Worm (Caenorhabditis elegans): ENCODE measurements around the gene F37C4.4.

The F37C4.4 gene

ce11 chrIV:3838687-3839086 lies 28.4 kb upstream of the F37C4.4 start:
- TF ChIP-seq sem-4 (tag; optimal IDR thresholded peaks at IDR 0.05) (no peak), nhr-12 (tag; optimal IDR thresholded peaks at IDR 0.05) (no peak), unc-39 (tag; optimal IDR thresholded peaks at IDR 0.05) (no peak)

- TF ChIP-seq lin-39 (tag; optimal IDR thresholded peaks at IDR 0.05) (no peak), nhr-25 (tag; optimal IDR thresholded peaks at IDR 0.05) (no peak), sem-4 (tag; optimal IDR thresholded peaks at IDR 0.05) (no peak), snpc-4 (tag; optimal IDR thresholded peaks at IDR 0.05) (no peak), nhr-23 (tag; optimal IDR thresholded peaks at IDR 0.05) (no peak), mab-5 (tag; optimal IDR thresholded peaks at IDR 0.05) (no peak), mdl-1 (tag; optimal IDR thresholded peaks at IDR 0.05) (no peak), blmp-1 (tag; optimal IDR thresholded peaks at IDR 0.05; ENCODE audit: insufficient read depth) (no peak), mbf-1 (tag; optimal IDR thresholded peaks at IDR 0.05) (no peak), nhr-11 (tag; optimal IDR thresholded peaks at IDR 0.05) (no peak), egl-27 (tag; optimal IDR thresholded peaks at IDR 0.05) (no peak), unc-62 (GFP tag; optimal IDR thresholded peaks at IDR 0.05) (no peak)
These were observed 27.7 kb upstream of the F37C4.4 start, which contains the start of gene F28F9.2 for ce11 chrIV:3839420-3839819. Gene F28F9.2, plus strand, starts transcription at chrIV:3839720.

- TF ChIP-seq sem-4 (tag; optimal IDR thresholded peaks at IDR 0.05) (no peak), aly-2 (tag; optimal IDR thresholded peaks at IDR 0.05) (no peak), nhr-237 (tag; optimal IDR thresholded peaks at IDR 0.05) (no peak), unc-55 (GFP tag; optimal IDR thresholded peaks at IDR 0.05) (no peak), nhr-12 (tag; optimal IDR thresholded peaks at IDR 0.05) (no peak), ztf-11 (tag; optimal IDR thresholded peaks at IDR 0.05) (no peak), zag-1 (tag; optimal IDR thresholded peaks at IDR 0.05) (no peak), gmeb-1 (tag; optimal IDR thresholded peaks at IDR 0.05) (no peak), elt-1 (tag; optimal IDR thresholded peaks at IDR 0.05) (no peak), lin-11 (tag; optimal IDR thresholded peaks at IDR 0.05) (no peak), dmd-4 (tag; optimal IDR thresholded peaks at IDR 0.05) (no peak), sma-9 (GFP tag; optimal IDR thresholded peaks at IDR 0.05) (no peak), sma-9 (tag; optimal IDR thresholded peaks at IDR 0.05) (no peak), C34F6.9 (tag; optimal IDR thresholded peaks at IDR 0.05) (no peak), lin-39 (tag; optimal IDR thresholded peaks at IDR 0.05) (no peak), F13H6.1 (tag; optimal IDR thresholded peaks at IDR 0.05) (no peak), nhr-10 (tag; optimal IDR thresholded peaks at IDR 0.05) (no peak), mab-5 (tag; optimal IDR thresholded peaks at IDR 0.05) (no peak), crh-2 (tag; optimal IDR thresholded peaks at IDR 0.05) (no peak)
These were observed 26.6 kb upstream of the F37C4.4 start for ce11 chrIV:3840480-3840879.

- no peak for TF ChIP-seq nhr-10 (tag; optimal IDR thresholded peaks at IDR 0.05)
- no peak for TF ChIP-seq skn-1 (tag; optimal IDR thresholded peaks at IDR 0.05)
- no peak for TF ChIP-seq ztf-11 (tag; optimal IDR thresholded peaks at IDR 0.05)
These were observed 25.5 kb upstream of the F37C4.4 start for ce11 chrIV:3841607-3842006.

ce11 chrIV:3843019-3843527 lies 24.0 kb upstream of the F37C4.4 start:
- TF ChIP-seq mdl-1 (tag; optimal IDR thresholded peaks at IDR 0.05) (no peak), elt-3 (tag; optimal IDR thresholded peaks at IDR 0.05) (no peak), alr-1 (tag; optimal IDR thresholded peaks at IDR 0.05) (no peak), unc-55 (GFP tag; optimal IDR thresholded peaks at IDR 0.05) (no peak), ztf-4 (tag; optimal IDR thresholded peaks at IDR 0.05) (no peak)

- no peak for TF ChIP-seq nhr-129 (tag; optimal IDR thresholded peaks at IDR 0.05)
- TF ChIP-seq nhr-21 (tag; optimal IDR thresholded peaks at IDR 0.05): no peak
- TF ChIP-seq sma-3 (GFP tag; optimal IDR thresholded peaks at IDR 0.05): no peak
- no peak for TF ChIP-seq nhr-10 (tag; optimal IDR thresholded peaks at IDR 0.05)
- TF ChIP-seq fos-1 (tag; optimal IDR thresholded peaks at IDR 0.05): no peak
- no peak for TF ChIP-seq blmp-1 (tag; optimal IDR thresholded peaks at IDR 0.05; ENCODE audit: insufficient read depth)
- TF ChIP-seq sma-9 (GFP tag; optimal IDR thresholded peaks at IDR 0.05): no peak
- no peak for TF ChIP-seq sma-9 (tag; optimal IDR thresholded peaks at IDR 0.05)
- TF ChIP-seq unc-55 (GFP tag; optimal IDR thresholded peaks at IDR 0.05): no peak
- no peak for TF ChIP-seq nhr-77 (tag; optimal IDR thresholded peaks at IDR 0.05)
- no peak for TF ChIP-seq elt-3 (tag; optimal IDR thresholded peaks at IDR 0.05)
- TF ChIP-seq mbf-1 (tag; optimal IDR thresholded peaks at IDR 0.05): no peak
- no peak for TF ChIP-seq peb-1 (tag; optimal IDR thresholded peaks at IDR 0.05)
- TF ChIP-seq lin-13 (GFP tag; optimal IDR thresholded peaks at IDR 0.05): no peak
- no peak for TF ChIP-seq elt-1 (tag; optimal IDR thresholded peaks at IDR 0.05)
- no peak for TF ChIP-seq egl-27 (tag; optimal IDR thresholded peaks at IDR 0.05)
These were observed 23.1 kb upstream of the F37C4.4 start for ce11 chrIV:3844004-3844403.

Measured in whole organism, L2 larva.